Fruit fly (Drosophila melanogaster) whole organism, prepupa: Measurements from ENCODE around the gene Mp.

ENCODE experiments used
- Blimp-1 ChIP-seq: fragments of 200-800 bp; sonication (Bioruptor generic); optimal IDR thresholded peaks from 3 replicates; lab custom pipeline; 2017; ENCODE audit warnings: missing biosample characterization, missing genetic modification characterization, mild to moderate bottlenecking, moderate library complexity, missing genetic modification reagents
- CG10631 ChIP-seq: fragments of 200-800 bp; sonication (Bioruptor generic); optimal IDR thresholded peaks from 2 replicates; lab custom pipeline; 2016; ENCODE audit warnings: missing biosample characterization, missing genetic modification characterization
- CG10669 ChIP-seq: fragments of 200-800 bp; sonication (Bioruptor generic); optimal IDR thresholded peaks from 3 replicates; lab custom pipeline; 2018; ENCODE audit warnings: missing biosample characterization, mild to moderate bottlenecking, missing genetic modification characterization, moderate library complexity
- CG11762 ChIP-seq: fragments of 200-800 bp; sonication (Bioruptor generic); optimal IDR thresholded peaks from 3 replicates; lab custom pipeline; 2016; ENCODE audit warnings: missing biosample characterization, missing genetic modification characterization; ENCODE audit not compliant: insufficient read depth
- CG11902 ChIP-seq: fragments of 200-800 bp; sonication (Bioruptor generic); optimal IDR thresholded peaks from 3 replicates; lab custom pipeline; 2016; ENCODE audit warnings: missing biosample characterization, missing genetic modification characterization
- CG1621 ChIP-seq: fragments of 200-800 bp; sonication (Bioruptor generic); optimal IDR thresholded peaks from 3 replicates; lab custom pipeline; 2018; ENCODE audit warnings: missing biosample characterization, mild to moderate bottlenecking, missing genetic modification characterization
- CG16779 ChIP-seq: fragments of 200-800 bp; sonication (Bioruptor generic); optimal IDR thresholded peaks from 3 replicates; lab custom pipeline; 2017; ENCODE audit warnings: missing biosample characterization, mild to moderate bottlenecking, missing genetic modification characterization
- CG3032 ChIP-seq: fragments of 200-800 bp; optimal IDR thresholded peaks from 2 replicates; lab custom pipeline; 2019; ENCODE audit warnings: missing biosample characterization, mild to moderate bottlenecking, missing genetic modification characterization, moderate library complexity
- CG31627 ChIP-seq: fragments of 200-800 bp; sonication (Bioruptor generic); optimal IDR thresholded peaks from 3 replicates; lab custom pipeline; 2016; ENCODE audit warnings: missing biosample characterization, missing genetic modification characterization
- CG3919 ChIP-seq: fragments of 200-800 bp; sonication (Bioruptor generic); optimal IDR thresholded peaks from 3 replicates; lab custom pipeline; 2016; ENCODE audit warnings: missing biosample characterization, missing genetic modification characterization
- CG4318 ChIP-seq: fragments of 200-800 bp; sonication (Bioruptor generic); optimal IDR thresholded peaks from 3 replicates; lab custom pipeline; 2017; ENCODE audit warnings: missing biosample characterization, mild to moderate bottlenecking, missing genetic modification characterization
- CG6163 ChIP-seq: fragments of 200-800 bp; sonication (Bioruptor generic); IDR thresholded peaks from 3 replicates; pipeline ENCODE4 v1.3.6; 2022; ENCODE audit warnings: missing biosample characterization, missing genetic modification characterization
- CG6276 ChIP-seq: fragments of 200-800 bp; sonication (Bioruptor generic); optimal IDR thresholded peaks from 2 replicates; lab custom pipeline; 2017; ENCODE audit warnings: missing biosample characterization, mild to moderate bottlenecking, missing genetic modification characterization
- CG6792 ChIP-seq: fragments of 200-800 bp; sonication (Bioruptor generic); optimal IDR thresholded peaks from 3 replicates; lab custom pipeline; 2016; ENCODE audit warnings: missing biosample characterization, missing genetic modification characterization
- CG6808 ChIP-seq: fragments of 200-800 bp; sonication (Bioruptor generic); optimal IDR thresholded peaks from 3 replicates; lab custom pipeline; 2017; ENCODE audit warnings: missing biosample characterization, missing genetic modification characterization, mild to moderate bottlenecking, moderate library complexity, missing genetic modification reagents
- CG6854 ChIP-seq: fragments of 200-800 bp; sonication (Bioruptor generic); optimal IDR thresholded peaks from 2 replicates; lab custom pipeline; 2017; ENCODE audit warnings: missing biosample characterization, mild to moderate bottlenecking, missing genetic modification characterization
- CG7368 ChIP-seq: fragments of 200-800 bp; sonication (Bioruptor generic); optimal IDR thresholded peaks from 3 replicates; lab custom pipeline; 2016; ENCODE audit warnings: missing biosample characterization, missing genetic modification characterization
- CG8319 ChIP-seq: fragments of 200-800 bp; sonication (Bioruptor generic); optimal IDR thresholded peaks from 3 replicates; lab custom pipeline; 2016; ENCODE audit warnings: missing biosample characterization, missing genetic modification characterization
- CG8632 ChIP-seq: fragments of 200-800 bp; sonication (Bioruptor generic); optimal IDR thresholded peaks from 3 replicates; lab custom pipeline; 2016; ENCODE audit warnings: missing biosample characterization, missing genetic modification characterization
- CG9139 ChIP-seq: fragments of 200-800 bp; sonication (Bioruptor generic); optimal IDR thresholded peaks from 3 replicates; lab custom pipeline; 2017; ENCODE audit warnings: missing biosample characterization, mild to moderate bottlenecking, missing genetic modification characterization
- Eip75B ChIP-seq: fragments of 200-800 bp; sonication (Bioruptor generic); optimal IDR thresholded peaks from 3 replicates; lab custom pipeline; 2016; ENCODE audit warnings: missing biosample characterization, missing genetic modification characterization
- Eip78C ChIP-seq: fragments of 200-800 bp; sonication (Bioruptor generic); peaks from one replicate; lab custom pipeline; 2016; ENCODE audit warnings: missing biosample characterization, missing genetic modification characterization
- Ets96B ChIP-seq: fragments of 200-800 bp; optimal IDR thresholded peaks from 2 replicates; lab custom pipeline; 2019; ENCODE audit warnings: missing biosample characterization, mild to moderate bottlenecking, missing genetic modification characterization, moderate library complexity
- Gug ChIP-seq: fragments of 200-800 bp; sonication (Bioruptor generic); IDR thresholded peaks from 2 replicates; pipeline ENCODE4 v1.3.6; 2022; ENCODE audit warnings: missing biosample characterization, missing genetic modification characterization
- Hr38 ChIP-seq: sonication (Bioruptor generic); optimal IDR thresholded peaks from 2 replicates; lab custom pipeline; 2016; ENCODE audit warnings: missing biosample characterization, missing genetic modification characterization
- Hr39 ChIP-seq: fragments of 200-800 bp; sonication (Bioruptor generic); optimal IDR thresholded peaks from 2 replicates; lab custom pipeline; 2016; ENCODE audit warnings: missing biosample characterization, missing genetic modification characterization
- Hr4 ChIP-seq: fragments of 200-800 bp; sonication (Bioruptor generic); optimal IDR thresholded peaks from 3 replicates; lab custom pipeline; 2016; ENCODE audit warnings: missing biosample characterization, missing genetic modification characterization
- Met ChIP-seq: fragments of 200-800 bp; sonication (Bioruptor generic); optimal IDR thresholded peaks from 3 replicates; lab custom pipeline; 2016; ENCODE audit warnings: missing biosample characterization, missing genetic modification characterization
- OdsH ChIP-seq: fragments of 200-800 bp; sonication (Bioruptor generic); optimal IDR thresholded peaks from 3 replicates; lab custom pipeline; 2016; ENCODE audit warnings: missing biosample characterization, missing genetic modification characterization
- Sox102F ChIP-seq: fragments of 200-800 bp; sonication (Bioruptor generic); optimal IDR thresholded peaks from 2 replicates; lab custom pipeline; 2016; ENCODE audit warnings: missing biosample characterization, mild to moderate bottlenecking, missing genetic modification characterization
- acj6 ChIP-seq: fragments of 200-800 bp; sonication (Bioruptor generic); optimal IDR thresholded peaks from 3 replicates; lab custom pipeline; 2016; ENCODE audit warnings: missing biosample characterization, missing genetic modification characterization
- cyc ChIP-seq: fragments of 200-800 bp; sonication (Bioruptor generic); optimal IDR thresholded peaks from 3 replicates; lab custom pipeline; 2016; ENCODE audit warnings: missing biosample characterization, missing genetic modification characterization
- eg ChIP-seq: fragments of 200-800 bp; sonication (Bioruptor generic); IDR thresholded peaks from 3 replicates; pipeline ENCODE4 v1.3.6; 2022; ENCODE audit warnings: missing biosample characterization, missing genetic modification characterization
- esn ChIP-seq: fragments of 200-800 bp; sonication (Bioruptor generic); optimal IDR thresholded peaks from 2 replicates; lab custom pipeline; 2016; ENCODE audit warnings: missing biosample characterization, mild to moderate bottlenecking, missing genetic modification characterization, moderate library complexity
- fd59A ChIP-seq: fragments of 200-800 bp; sonication (Bioruptor generic); optimal IDR thresholded peaks from 2 replicates; lab custom pipeline; 2017; ENCODE audit warnings: missing biosample characterization, mild to moderate bottlenecking, missing genetic modification characterization, missing genetic modification reagents
- fd85E ChIP-seq: fragments of 200-800 bp; sonication (Bioruptor generic); optimal IDR thresholded peaks from 3 replicates; lab custom pipeline; 2016; ENCODE audit warnings: missing biosample characterization, missing genetic modification characterization
- fkh ChIP-seq: fragments of 200-800 bp; sonication (Bioruptor generic); optimal IDR thresholded peaks from 3 replicates; lab custom pipeline; 2017; ENCODE audit warnings: missing biosample characterization, mild to moderate bottlenecking, missing genetic modification characterization, moderate library complexity
- lz ChIP-seq: fragments of 200-800 bp; sonication (Bioruptor generic); optimal IDR thresholded peaks from 3 replicates; lab custom pipeline; 2016; ENCODE audit warnings: missing biosample characterization, missing genetic modification characterization
- net ChIP-seq: fragments of 200-800 bp; sonication (Bioruptor generic); optimal IDR thresholded peaks from 3 replicates; lab custom pipeline; 2016; ENCODE audit warnings: missing biosample characterization, missing genetic modification characterization
- pdm3 ChIP-seq: fragments of 200-800 bp; sonication (Bioruptor generic); optimal IDR thresholded peaks from 3 replicates; lab custom pipeline; 2016; ENCODE audit warnings: missing biosample characterization, missing genetic modification characterization
- spab ChIP-seq: fragments of 200-800 bp; sonication (Bioruptor generic); optimal IDR thresholded peaks from 2 replicates; lab custom pipeline; 2017; ENCODE audit warnings: missing biosample characterization, mild to moderate bottlenecking, missing genetic modification characterization, missing genetic modification reagents
- ss ChIP-seq, 2 experiments: fragments of 200-800 bp; sonication (Bioruptor generic); optimal IDR thresholded peaks; 2 replicates in 1 of 2; 3 replicates in 1 of 2; lab custom pipeline; 2017 to 2018; ENCODE audit warnings: mild to moderate bottlenecking in 2 of 2, missing biosample characterization in 2 of 2, missing genetic modification characterization in 2 of 2, moderate library complexity in 1 of 2
- svp ChIP-seq: fragments of 200-800 bp; sonication (Bioruptor generic); peaks from one replicate; lab custom pipeline; 2016; ENCODE audit warnings: missing biosample characterization, missing genetic modification characterization
- topi ChIP-seq: fragments of 200-800 bp; sonication (Bioruptor generic); optimal IDR thresholded peaks from 3 replicates; lab custom pipeline; 2016; ENCODE audit warnings: missing biosample characterization, missing genetic modification characterization

Gene Mp

DNA sequence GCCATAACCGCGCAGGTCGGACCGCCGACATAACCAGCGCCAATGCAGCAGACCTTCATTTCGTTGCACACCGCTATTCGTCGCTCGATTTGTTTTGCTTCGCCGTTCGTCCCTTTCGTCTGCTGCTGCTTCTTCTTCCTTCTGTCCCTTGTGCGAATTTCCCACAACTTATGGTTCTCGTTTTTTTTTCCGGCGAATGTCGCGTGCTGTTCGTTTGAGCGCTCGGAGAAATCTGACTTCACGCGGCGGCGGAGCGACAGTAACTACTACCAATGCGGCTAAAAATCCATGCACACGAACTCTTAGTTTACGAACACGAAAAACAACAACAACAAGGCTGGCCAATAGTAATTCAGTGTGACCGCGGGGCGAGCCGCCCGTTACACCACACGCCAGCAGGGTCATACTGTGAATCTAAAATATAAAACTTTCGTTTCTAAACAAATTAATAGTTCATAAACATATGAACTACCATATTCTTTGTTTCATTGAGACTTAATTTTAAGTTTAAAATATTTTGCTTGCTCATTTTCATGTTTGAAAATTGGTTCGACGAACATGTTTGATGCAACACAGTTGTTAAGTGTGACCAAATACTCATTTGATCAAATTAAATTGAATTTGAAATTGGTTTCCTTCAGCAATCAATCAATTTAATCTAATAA is 34.0 kb upstream of the Mp start, which contains the start of gene sgl (continued):
- TF ChIP-seq CG6854 (GFP tag; lab: Kevin White, UChicago) (peak; percentile 48), net (GFP tag; lab: Kevin White, UChicago) (peak; percentile 4), CG11762 (GFP tag; lab: Kevin White, UChicago) (no peak), fd59A (GFP tag; lab: Kevin White, UChicago) (no peak), fd85E (GFP tag; lab: Kevin White, UChicago) (no peak), CG9139 (GFP tag; lab: Kevin White, UChicago) (peak; percentile 54), svp (GFP tag; lab: Kevin White, UChicago) (peak; percentile 74)

DNA sequence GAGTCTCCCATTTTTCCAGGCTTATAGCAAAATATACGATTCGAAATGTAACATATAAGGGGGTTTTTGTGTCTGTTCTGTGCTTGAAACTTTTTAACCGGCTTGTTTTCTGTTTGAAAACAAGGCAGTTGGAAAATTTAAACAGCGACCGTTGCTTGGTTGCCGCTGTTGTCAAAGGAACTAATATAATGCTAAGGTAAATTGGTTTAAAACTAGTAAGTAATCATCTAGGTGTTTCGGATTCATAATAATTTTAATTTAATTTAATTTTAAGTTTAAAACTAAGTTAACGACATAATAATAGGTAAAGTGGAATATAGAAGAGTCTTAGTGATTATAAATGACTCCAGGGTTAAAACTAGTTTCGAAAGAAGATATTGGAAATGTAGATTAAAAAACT is 30.8 kb upstream of the Mp start, which contains the start of gene CG10064:
Gene CG10064 (minus strand): TSS at position 101 of the 400 bp plus-strand sequence.
- TF ChIP-seq lz (GFP tag; lab: Kevin White, UChicago), result no peak
- no peak for TF ChIP-seq CG11762 (GFP tag; lab: Kevin White, UChicago)
- TF ChIP-seq Blimp-1, result no peak
- no peak for TF ChIP-seq CG8319 (GFP tag; lab: Kevin White, UChicago)
- no peak for TF ChIP-seq CG6276
- TF ChIP-seq CG1621 (tag; lab: Kevin White, UChicago), result no peak
- no peak for TF ChIP-seq CG10631 (GFP tag; lab: Kevin White, UChicago)
- TF ChIP-seq ss (GFP tag; optimal IDR thresholded peaks at IDR 0.05; lab: Kevin White, UChicago), result no peak
- TF ChIP-seq Hr38 (GFP tag; lab: Kevin White, UChicago), result no peak
- no peak for TF ChIP-seq Met (GFP tag; lab: Kevin White, UChicago)
- TF ChIP-seq Hr39 (GFP tag; lab: Kevin White, UChicago), result no peak
- TF ChIP-seq CG6163, result no peak
- no peak for TF ChIP-seq Hr4 (GFP tag; lab: Kevin White, UChicago)
- TF ChIP-seq CG6808 (GFP tag; lab: Kevin White, UChicago), result no peak

DNA sequence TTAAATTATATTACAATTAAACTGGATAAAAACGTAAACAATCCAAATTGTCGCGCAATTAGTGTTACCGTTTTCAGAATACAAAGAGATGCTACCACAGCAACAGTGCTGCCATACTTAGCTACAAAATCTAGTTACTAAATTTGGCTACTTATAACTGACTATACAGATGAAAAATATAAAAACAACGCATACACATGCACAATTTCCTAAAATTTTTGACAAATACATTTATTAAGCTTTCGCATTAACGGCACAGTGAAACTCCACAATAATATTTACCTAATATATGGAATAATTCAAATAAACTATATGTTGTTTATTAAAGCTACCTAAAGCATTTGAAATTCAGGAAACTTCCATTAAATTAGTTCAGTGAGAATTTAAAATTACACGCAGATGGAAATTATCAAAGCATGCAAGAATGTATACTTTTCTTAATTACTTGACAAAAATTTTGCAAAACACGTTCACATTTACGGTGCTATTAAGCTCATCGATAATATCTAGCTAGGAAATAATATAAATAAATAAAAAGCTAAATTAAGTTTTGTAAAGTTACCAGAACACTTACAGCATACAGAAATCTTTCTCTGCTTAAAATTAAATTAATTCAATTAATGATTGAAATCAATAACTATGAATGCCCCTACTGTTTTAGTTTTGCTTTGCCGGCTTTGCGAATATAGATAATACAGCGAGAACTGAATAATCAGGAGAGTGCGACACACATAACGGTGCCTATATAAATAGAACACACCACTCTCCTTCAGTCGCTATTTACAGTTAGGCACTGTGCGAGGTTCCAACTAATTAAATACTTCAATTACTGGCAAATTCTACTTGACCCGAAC is 29.5 kb upstream of the Mp start, which contains the start of the genes Mis12 and CG9953:
Gene Mis12 (minus strand): TSS at position 88 of the 854 bp plus-strand sequence.
Gene CG9953 (plus strand): TSS at position 698 of the 854 bp plus-strand sequence.
- TF ChIP-seq Eip75B (GFP tag; lab: Kevin White, UChicago) (peak; percentile 33), fd59A (GFP tag; lab: Kevin White, UChicago) (no peak), CG4318 (GFP tag; lab: Kevin White, UChicago) (peak; percentile 55), CG3032 (tag; lab: Kevin White, UChicago) (peak; percentile 25), CG11902 (peak; percentile 14), topi (GFP tag; lab: Kevin White, UChicago) (peak; percentile 13), esn (peak; percentile 63), CG10669 (GFP tag; lab: Kevin White, UChicago) (peak; percentile 19), Blimp-1 (no peak), CG16779 (no peak), CG31627 (peak; percentile 42), Hr39 (GFP tag; lab: Kevin White, UChicago) (peak; percentile 24), fkh (GFP tag; lab: Kevin White, UChicago) (no peak), CG10631 (GFP tag; lab: Kevin White, UChicago) (peak; percentile 44), OdsH (peak; percentile 32), CG7368 (GFP tag; lab: Kevin White, UChicago) (no peak), net (GFP tag; lab: Kevin White, UChicago) (peak; percentile 18), Ets96B (peak; percentile 27), CG6792 (GFP tag; lab: Kevin White, UChicago) (peak; percentile 23), Gug (peak; percentile 27; the same call in 1 of the 2 replicates), Hr4 (GFP tag; lab: Kevin White, UChicago) (peak; percentile 57), cyc (peak; percentile 23), eg (GFP tag; lab: Robert Waterston, UW) (peak; percentile 80), pdm3 (GFP tag; lab: Kevin White, UChicago) (peak; percentile 55), spab (GFP tag; lab: Kevin White, UChicago) (no peak), CG3919 (GFP tag; lab: Kevin White, UChicago) (peak; percentile 44), acj6 (GFP tag; lab: Kevin White, UChicago) (peak; percentile 32), Eip78C (GFP tag; lab: Kevin White, UChicago) (peak; percentile 86), CG8632 (GFP tag; lab: Kevin White, UChicago) (peak; percentile 40), CG6163 (peak; percentile 74), CG6854 (GFP tag; lab: Kevin White, UChicago) (no peak), Sox102F (GFP tag; lab: Kevin White, UChicago) (no peak)
